Worm (Caenorhabditis elegans): ENCODE results near the gene mec-14.

DNA sequence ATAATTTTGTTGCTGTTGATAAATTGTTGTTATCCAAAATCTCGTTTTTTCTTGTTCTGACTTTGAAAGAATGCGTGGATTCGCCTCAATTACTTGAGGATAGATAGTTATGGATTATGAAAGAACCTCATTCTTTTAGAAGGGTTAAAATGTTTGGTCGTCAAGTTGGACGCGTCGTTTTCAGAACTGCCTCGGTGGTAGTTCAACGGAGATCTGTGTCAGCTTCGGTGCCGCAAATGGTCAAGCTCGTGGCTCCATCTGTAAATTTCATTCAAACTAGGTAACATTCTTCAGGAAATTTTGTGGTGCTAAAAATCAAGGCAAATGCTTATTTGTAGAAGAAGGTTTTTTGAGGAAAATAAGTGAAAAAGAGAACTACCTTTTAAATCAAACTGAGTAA, 12.2 kb downstream of the mec-14 start, which contains the start of gene ndab-2:
- no peak for TF ChIP-seq R02D3.7 (tag; optimal IDR thresholded peaks at IDR 0.05)
- TF ChIP-seq lin-38 (GFP tag; IDR thresholded peaks at IDR 0.05), result peak; percentile 53
- TF ChIP-seq ama-1 (optimal IDR thresholded peaks at IDR 0.05), result peak; percentile 82
- no peak for TF ChIP-seq F49E8.2 (tag; optimal IDR thresholded peaks at IDR 0.05; ENCODE audit: borderline replicate concordance)
- TF ChIP-seq dmd-9 (GFP tag; IDR thresholded peaks at IDR 0.05), result no peak
- no peak for TF ChIP-seq ztf-11 (tag; optimal IDR thresholded peaks at IDR 0.05)

All from whole organism, L4 larva.